Worm (Caenorhabditis elegans) whole organism, L2 larva: ENCODE results near the gene ndus-8.

Experiments
- F13H6.1 ChIP-seq: sonication (generic microtip); optimal IDR thresholded peaks from 2 replicates; lab custom pipeline; 2016; ENCODE audit warnings: missing genetic modification characterization, missing compliant biosample characterization
- aly-2 ChIP-seq: fragments of 150-350 bp; optimal IDR thresholded peaks from 2 replicates; lab custom pipeline; 2014; ENCODE audit warnings: missing biosample characterization, missing genetic modification characterization
- blmp-1 ChIP-seq: sonication (generic microtip); optimal IDR thresholded peaks from 2 replicates; lab custom pipeline; 2017; ENCODE audit warnings: missing genetic modification characterization, mild to moderate bottlenecking, missing compliant biosample characterization, antibody characterized with exemption, moderate library complexity; ENCODE audit not compliant: insufficient read depth
- dmd-4 ChIP-seq: sonication (generic microtip); optimal IDR thresholded peaks from 2 replicates; lab custom pipeline; 2017; ENCODE audit warnings: missing biosample characterization, missing genetic modification characterization
- elt-1 ChIP-seq: fragments of 150-350 bp; optimal IDR thresholded peaks from 2 replicates; lab custom pipeline; 2014; ENCODE audit warnings: missing biosample characterization, missing genetic modification characterization
- lin-13 ChIP-seq: fragments of 150-350 bp; optimal IDR thresholded peaks from 2 replicates; lab custom pipeline; 2014; ENCODE audit warnings: missing biosample characterization, missing genetic modification reagents, missing genetic modification characterization
- mab-5 ChIP-seq: fragments of 150-350 bp; optimal IDR thresholded peaks from 2 replicates; lab custom pipeline; 2014; ENCODE audit warnings: missing biosample characterization, missing genetic modification characterization
- nhr-11 ChIP-seq: fragments of 150-350 bp; optimal IDR thresholded peaks from 2 replicates; lab custom pipeline; 2014; ENCODE audit warnings: missing biosample characterization, missing genetic modification characterization
- nhr-77 ChIP-seq: fragments of 150-350 bp; optimal IDR thresholded peaks from 2 replicates; lab custom pipeline; 2014; ENCODE audit warnings: missing biosample characterization, missing genetic modification characterization
- sma-3 ChIP-seq: sonication (generic microtip); optimal IDR thresholded peaks from 2 replicates; lab custom pipeline; 2016; ENCODE audit warnings: missing genetic modification reagents, missing genetic modification characterization, missing compliant biosample characterization
- zag-1 ChIP-seq: fragments of 150-350 bp; optimal IDR thresholded peaks from 2 replicates; lab custom pipeline; 2014; ENCODE audit warnings: missing biosample characterization, missing genetic modification characterization

DNA sequence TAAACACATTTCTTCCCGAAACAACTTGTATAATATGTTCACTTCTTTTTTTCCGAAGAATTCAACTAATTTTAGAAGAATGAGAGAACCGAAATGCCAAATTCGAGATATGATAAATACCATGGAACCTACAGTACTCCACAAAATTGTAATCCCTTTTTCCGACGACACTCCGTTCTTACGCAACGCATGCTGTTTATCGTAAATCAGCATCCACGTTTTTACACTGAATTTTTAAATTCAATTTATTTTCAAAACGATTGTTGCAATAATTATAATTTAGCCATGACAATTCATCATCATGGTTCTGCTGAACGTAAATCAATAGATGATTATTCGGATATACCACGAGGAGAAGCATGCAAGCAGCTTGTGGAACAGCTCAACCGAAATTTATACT, 47.2 kb upstream of the ndus-8 start, which contains the start of gene B0361.3:
- TF ChIP-seq sma-3 (GFP tag; lab: Kevin White, UChicago) (no peak), blmp-1 (tag; lab: Kevin White, UChicago) (no peak), nhr-11 (tag; lab: Kevin White, UChicago) (no peak), elt-1 (no peak), zag-1 (tag; lab: Kevin White, UChicago) (no peak), aly-2 (no peak), dmd-4 (no peak), mab-5 (tag; lab: Kevin White, UChicago) (no peak), nhr-77 (no peak), lin-13 (GFP tag; lab: Kevin White, UChicago) (no peak), F13H6.1 (tag; lab: Kevin White, UChicago) (no peak)
